Worm (Caenorhabditis elegans) whole organism, L4/young adult: ENCODE measurements around the gene ZK1240.8.

ENCODE experiments used
- W03F9.2 ChIP-seq: fragments of 150-350 bp; optimal IDR thresholded peaks from 2 replicates; lab custom pipeline; 2014; ENCODE audit warnings: missing biosample characterization, missing genetic modification characterization
- dao-5 ChIP-seq: sonication (generic microtip); optimal IDR thresholded peaks from 2 replicates; lab custom pipeline; 2016; ENCODE audit warnings: missing genotype, missing genetic modification characterization, moderate library complexity, missing compliant biosample characterization
- him-1 ChIP-seq: sonication (generic microtip); optimal IDR thresholded peaks from 2 replicates; lab custom pipeline; 2016; ENCODE audit warnings: missing genotype, missing genetic modification reagents, missing genetic modification characterization, missing compliant biosample characterization

ZK1240.8 gene

DNA sequence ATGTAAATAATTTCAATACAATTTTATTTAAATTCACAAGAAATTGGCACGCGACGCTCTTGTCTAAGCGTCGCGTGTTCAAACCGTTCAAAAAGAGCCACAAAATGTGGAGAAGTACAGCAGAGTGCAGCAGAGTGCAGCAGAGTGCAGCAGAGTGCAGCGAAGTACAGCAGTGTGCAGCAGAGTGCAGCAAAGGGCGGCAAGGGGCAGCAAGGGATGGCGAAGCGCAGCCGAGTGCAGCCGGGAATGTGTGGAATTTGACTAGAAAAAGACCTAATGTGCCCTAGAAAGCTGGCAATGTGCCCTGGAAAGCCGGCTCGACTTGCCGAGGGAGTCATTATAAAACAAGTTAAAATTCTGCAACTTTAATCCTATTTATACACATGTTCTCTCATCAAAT lies 49.6 kb downstream of the ZK1240.8 start, which contains the start of gene K09F6.6:
K09F6.6 (minus strand) TSS at position 43 of the 400 bp plus-strand sequence.
- TF ChIP-seq W03F9.2 (tag; lab: Kevin White, UChicago) = no peak
- TF ChIP-seq him-1 = no peak
- TF ChIP-seq dao-5 (tag; lab: Kevin White, UChicago) = no peak

ce11 chrII:2277418-2277817 lies 51.4 kb downstream of the ZK1240.8 start, which contains the start of gene K09F6.15:
Gene K09F6.15 (minus strand): TSS chrII:2277518.
- TF ChIP-seq him-1 = no peak
- TF ChIP-seq dao-5 (tag; lab: Kevin White, UChicago) = no peak
- no peak for TF ChIP-seq W03F9.2 (tag; lab: Kevin White, UChicago)
